Fruit fly (Drosophila melanogaster) whole organism, embryonic: ENCODE data around the gene CG8564.

Experiments used
- Ada2b ChIP-seq: fragments of 200-800 bp; sonication (Bioruptor generic); IDR thresholded peaks from 2 replicates; pipeline ENCODE4 v1.3.6; 2022; ENCODE audit warnings: missing biosample characterization, missing genetic modification characterization
- Atf6 ChIP-seq: fragments of 200-800 bp; sonication (Bioruptor generic); IDR thresholded peaks from 2 replicates; pipeline ENCODE4 v1.3.6; 2022; ENCODE audit warnings: missing biosample characterization, missing genetic modification characterization
- CG10274 ChIP-seq: fragments of 200-800 bp; sonication (Bioruptor generic); optimal IDR thresholded peaks from 3 replicates; lab custom pipeline; 2017; ENCODE audit warnings: missing biosample characterization, mild to moderate bottlenecking, missing genetic modification characterization
- CG12104 ChIP-seq: fragments of 200-800 bp; sonication (Bioruptor generic); optimal IDR thresholded peaks from 3 replicates; lab custom pipeline; 2016; ENCODE audit warnings: missing biosample characterization, missing genetic modification characterization
- CG12155 ChIP-seq: fragments of 200-800 bp; sonication (Bioruptor generic); optimal IDR thresholded peaks from 3 replicates; lab custom pipeline; 2016; ENCODE audit warnings: missing biosample characterization, missing genetic modification characterization
- CG15696 ChIP-seq: fragments of 200-800 bp; sonication (Bioruptor generic); optimal IDR thresholded peaks from 2 replicates; lab custom pipeline; 2019; ENCODE audit warnings: missing biosample characterization, mild to moderate bottlenecking, missing genetic modification characterization, moderate library complexity
- CG18599 ChIP-seq: fragments of 200-800 bp; sonication (Bioruptor generic); optimal IDR thresholded peaks from 3 replicates; lab custom pipeline; 2017; ENCODE audit warnings: missing biosample characterization, missing genetic modification characterization, mild to moderate bottlenecking, moderate library complexity, missing genetic modification reagents
- CG18764 ChIP-seq: fragments of 200-800 bp; sonication (Bioruptor generic); optimal IDR thresholded peaks from 3 replicates; lab custom pipeline; 2016; ENCODE audit warnings: missing biosample characterization, missing genetic modification characterization
- CG2120 ChIP-seq: fragments of 200-800 bp; sonication (Bioruptor generic); optimal IDR thresholded peaks from 3 replicates; lab custom pipeline; 2016; ENCODE audit warnings: missing biosample characterization, missing genetic modification characterization
- CG3065 ChIP-seq: fragments of 200-800 bp; sonication (Bioruptor generic); optimal IDR thresholded peaks from 2 replicates; lab custom pipeline; 2016; ENCODE audit warnings: missing biosample characterization, missing genetic modification characterization
- CG34422 ChIP-seq: fragments of 200-800 bp; sonication (Bioruptor generic); IDR thresholded peaks from 3 replicates; pipeline ENCODE4 v1.3.6; 2022; ENCODE audit warnings: missing biosample characterization, missing genetic modification characterization
- CG4617 ChIP-seq: fragments of 200-800 bp; sonication (Bioruptor generic); optimal IDR thresholded peaks from 3 replicates; lab custom pipeline; 2016; ENCODE audit warnings: missing biosample characterization, missing genetic modification characterization, borderline replicate concordance
- CG7271 ChIP-seq: fragments of 200-800 bp; sonication (Bioruptor generic); optimal IDR thresholded peaks from 2 replicates; lab custom pipeline; 2018; ENCODE audit warnings: missing biosample characterization, mild to moderate bottlenecking, missing genetic modification characterization, moderate library complexity
- CG7372 ChIP-seq: fragments of 200-800 bp; sonication (Bioruptor generic); IDR thresholded peaks from 2 replicates; pipeline ENCODE4 v1.3.6; 2022; ENCODE audit warnings: missing biosample characterization, missing genetic modification characterization
- CG8281 ChIP-seq: fragments of 200-800 bp; sonication (Bioruptor generic); optimal IDR thresholded peaks from 2 replicates; lab custom pipeline; 2018; ENCODE audit warnings: missing biosample characterization, mild to moderate bottlenecking, missing genetic modification characterization, moderate library complexity
- Deaf1 ChIP-seq: fragments of 200-800 bp; optimal IDR thresholded peaks from 3 replicates; lab custom pipeline; 2019; ENCODE audit warnings: missing biosample characterization, mild to moderate bottlenecking, missing genetic modification characterization, moderate library complexity
- Doc2 ChIP-seq: fragments of 200-800 bp; sonication (Bioruptor generic); IDR thresholded peaks from 2 replicates; pipeline ENCODE4 v1.3.6; 2022; ENCODE audit warnings: missing biosample characterization, missing genetic modification characterization
- Hmx ChIP-seq: fragments of 200-800 bp; sonication (Bioruptor generic); optimal IDR thresholded peaks from 2 replicates; lab custom pipeline; 2016; ENCODE audit warnings: missing biosample characterization, missing genetic modification characterization
- Hsf ChIP-seq: fragments of 200-800 bp; sonication (Bioruptor generic); optimal IDR thresholded peaks from 3 replicates; lab custom pipeline; 2016; ENCODE audit warnings: missing biosample characterization, missing genetic modification characterization
- Lhr ChIP-seq: fragments of 200-800 bp; sonication (Bioruptor generic); optimal IDR thresholded peaks from 3 replicates; lab custom pipeline; 2017; ENCODE audit warnings: mild to moderate bottlenecking, missing biosample characterization, missing genetic modification reagents, missing genetic modification characterization
- MESR4 ChIP-seq: fragments of 200-800 bp; sonication (Bioruptor generic); optimal IDR thresholded peaks from 2 replicates; lab custom pipeline; 2018; ENCODE audit warnings: missing biosample characterization, mild to moderate bottlenecking, missing genetic modification characterization, moderate library complexity
- Oaz ChIP-seq: fragments of 200-800 bp; sonication (Bioruptor generic); IDR thresholded peaks from 2 replicates; pipeline ENCODE4 v1.3.6; 2022; ENCODE audit warnings: missing biosample characterization, missing genetic modification characterization
- Opbp ChIP-seq: fragments of 200-800 bp; sonication (Bioruptor generic); IDR thresholded peaks from 3 replicates; pipeline ENCODE4 v1.3.6; 2022; ENCODE audit warnings: missing biosample characterization, missing genetic modification characterization; ENCODE audit not compliant: partially characterized antibody
- Rfx ChIP-seq: fragments of 200-800 bp; sonication (Bioruptor generic); IDR thresholded peaks from 2 replicates; pipeline ENCODE4 v1.3.6; 2022; ENCODE audit warnings: missing biosample characterization, missing genetic modification characterization
- Stat92E ChIP-seq, 3 experiments: fragments of >200 bp in 2 of 3; fragments of 200-800 bp in 1 of 3; sonication (Bioruptor generic) in 1 of 3; optimal IDR thresholded peaks; 2 replicates each; lab custom pipeline; 2017 to 2019; ENCODE audit warnings: missing biosample characterization in 3 of 3, missing genetic modification characterization in 3 of 3, mild to moderate bottlenecking in 1 of 3, moderate library complexity in 1 of 3
- YL-1 ChIP-seq: fragments of 200-800 bp; sonication (Bioruptor generic); optimal IDR thresholded peaks from 3 replicates; lab custom pipeline; 2017; ENCODE audit warnings: missing biosample characterization, mild to moderate bottlenecking, missing genetic modification characterization
- ap ChIP-seq: fragments of 200-800 bp; sonication (Bioruptor generic); IDR thresholded peaks from 2 replicates; pipeline ENCODE4 v1.3.6; 2022; ENCODE audit warnings: missing biosample characterization, missing genetic modification characterization
- bab2 ChIP-seq: fragments of 200-800 bp; sonication (Bioruptor generic); optimal IDR thresholded peaks from 2 replicates; lab custom pipeline; 2016; ENCODE audit warnings: missing biosample characterization, missing genetic modification characterization
- bbx ChIP-seq: fragments of 200-800 bp; sonication (Bioruptor generic); IDR thresholded peaks from 2 replicates; pipeline ENCODE4 v1.3.6; 2022; ENCODE audit warnings: missing biosample characterization, missing genetic modification characterization; ENCODE audit not compliant: partially characterized antibody
- bowl ChIP-seq: fragments of 200-800 bp; sonication (Bioruptor generic); IDR thresholded peaks from 2 replicates; pipeline ENCODE4 v1.3.6; 2022; ENCODE audit warnings: missing biosample characterization, missing genetic modification characterization
- corto ChIP-seq: fragments of 200-800 bp; sonication (Bioruptor generic); optimal IDR thresholded peaks from 2 replicates; lab custom pipeline; 2016; ENCODE audit warnings: missing biosample characterization, mild to moderate bottlenecking, missing genetic modification characterization, moderate library complexity
- crp ChIP-seq, 2 experiments: fragments of 200-800 bp; sonication (Bioruptor generic); optimal IDR thresholded peaks; 2 replicates in 1 of 2; 3 replicates in 1 of 2; lab custom pipeline; 2017; ENCODE audit warnings: missing biosample characterization in 2 of 2, missing genetic modification characterization in 2 of 2, mild to moderate bottlenecking in 1 of 2, moderate library complexity in 1 of 2
- dati ChIP-seq: fragments of 200-800 bp; sonication (Bioruptor generic); IDR thresholded peaks from 2 replicates; pipeline ENCODE4 v1.3.6; 2022; ENCODE audit warnings: missing biosample characterization, missing genetic modification characterization
- ewg ChIP-seq: fragments of 200-800 bp; sonication (Bioruptor generic); optimal IDR thresholded peaks from 3 replicates; lab custom pipeline; 2017; ENCODE audit warnings: mild to moderate bottlenecking, missing biosample characterization, missing genetic modification reagents, missing genetic modification characterization
- eyg ChIP-seq: fragments of 200-800 bp; sonication (Bioruptor generic); optimal IDR thresholded peaks from 3 replicates; lab custom pipeline; 2016; ENCODE audit warnings: missing biosample characterization, missing genetic modification characterization
- gfzf ChIP-seq: fragments of 200-800 bp; sonication (Bioruptor generic); optimal IDR thresholded peaks from 2 replicates; lab custom pipeline; 2016; ENCODE audit warnings: missing biosample characterization, mild to moderate bottlenecking, missing genetic modification characterization, moderate library complexity
- gsb-n ChIP-seq: fragments of 200-800 bp; sonication (Bioruptor generic); optimal IDR thresholded peaks from 3 replicates; lab custom pipeline; 2018; ENCODE audit warnings: missing biosample characterization, mild to moderate bottlenecking, missing genetic modification characterization
- hb ChIP-seq: fragments of 200-800 bp; sonication (Bioruptor generic); IDR thresholded peaks from 3 replicates; pipeline ENCODE4 v1.3.6; 2022; ENCODE audit warnings: missing biosample characterization, missing genetic modification characterization; ENCODE audit not compliant: partially characterized antibody
- jumu ChIP-seq: fragments of 200-800 bp; sonication (Bioruptor generic); optimal IDR thresholded peaks from 3 replicates; lab custom pipeline; 2016; ENCODE audit warnings: missing biosample characterization, missing genetic modification characterization
- nau ChIP-seq: fragments of 200-800 bp; sonication (Bioruptor generic); optimal IDR thresholded peaks from 3 replicates; lab custom pipeline; 2017; ENCODE audit warnings: missing biosample characterization, mild to moderate bottlenecking, missing genetic modification characterization, missing genetic modification reagents
- onecut ChIP-seq: fragments of 200-800 bp; sonication (Bioruptor generic); IDR thresholded peaks from 2 replicates; pipeline ENCODE4 v1.3.6; 2022; ENCODE audit warnings: missing biosample characterization, missing genetic modification characterization
- pan ChIP-seq, 4 experiments: fragments of >200 bp in 3 of 4; fragments of 200-800 bp in 1 of 4; sonication (Bioruptor generic) in 1 of 4; optimal IDR thresholded peaks in 3 of 4; IDR thresholded peaks in 1 of 4; 2 replicates each; pipeline versions ENCODE4 v1.3.6 to Lab custom; 2017 to 2022; ENCODE audit warnings: missing biosample characterization in 2 of 4, missing genetic modification characterization in 2 of 4, mixed read lengths in 1 of 4
- pho ChIP-seq: fragments of 200-800 bp; sonication (Bioruptor generic); optimal IDR thresholded peaks from 2 replicates; lab custom pipeline; 2016; ENCODE audit warnings: missing biosample characterization, missing genetic modification characterization
- phol ChIP-seq: fragments of 200-800 bp; sonication (Bioruptor generic); optimal IDR thresholded peaks from 3 replicates; lab custom pipeline; 2018; ENCODE audit warnings: missing biosample characterization, mild to moderate bottlenecking, missing genetic modification characterization, moderate library complexity
- pnt ChIP-seq: fragments of 200-800 bp; sonication (Bioruptor generic); optimal IDR thresholded peaks from 3 replicates; lab custom pipeline; 2016; ENCODE audit warnings: missing biosample characterization, missing genetic modification characterization
- prd ChIP-seq, 3 experiments: fragments of >200 bp in 2 of 3; fragments of 200-800 bp in 1 of 3; sonication (Bioruptor generic) in 1 of 3; optimal IDR thresholded peaks in 2 of 3; IDR thresholded peaks in 1 of 3; 2 replicates in 2 of 3; 3 replicates in 1 of 3; pipeline versions ENCODE4 v1.3.6 to Lab custom; 2017 to 2022; ENCODE audit warnings: missing biosample characterization in 1 of 3, missing genetic modification characterization in 1 of 3
- salm ChIP-seq: fragments of 200-800 bp; sonication (Bioruptor generic); optimal IDR thresholded peaks from 2 replicates; lab custom pipeline; 2018; ENCODE audit warnings: missing biosample characterization, mild to moderate bottlenecking, missing genetic modification characterization
- tgo ChIP-seq: fragments of 200-800 bp; sonication (Bioruptor generic); IDR thresholded peaks from 3 replicates; pipeline ENCODE4 v1.3.6; 2022; ENCODE audit warnings: missing biosample characterization, missing genetic modification characterization
- trh ChIP-seq: fragments of 200-800 bp; sonication (Bioruptor generic); optimal IDR thresholded peaks from 2 replicates; lab custom pipeline; 2016; ENCODE audit warnings: missing biosample characterization, missing genetic modification characterization
- vvl ChIP-seq: fragments of 200-800 bp; sonication (Bioruptor generic); IDR thresholded peaks from 2 replicates; pipeline ENCODE4 v1.3.6; 2022; ENCODE audit warnings: missing biosample characterization, missing genetic modification characterization

CG8564 gene

dm6 chr3L:7338786-7339185 is 48.9 kb downstream of the CG8564 start (continued):
- TF ChIP-seq Stat92E (GFP tag; optimal IDR thresholded peaks at IDR 0.05; lab: Kevin White, UChicago): no peak
- TF ChIP-seq MESR4 (GFP tag; lab: Kevin White, UChicago): peak; percentile 44
- TF ChIP-seq CG12104: no peak
- TF ChIP-seq Atf6 (GFP tag; lab: Robert Waterston, UW): no peak
- TF ChIP-seq bbx (GFP tag; lab: Robert Waterston, UW): peak; percentile 27; the same call in 1 of the 2 replicates
- TF ChIP-seq CG18764 (GFP tag; lab: Kevin White, UChicago): no peak
- TF ChIP-seq CG3065 (GFP tag; lab: Kevin White, UChicago): no peak
- peak; percentile 33 for TF ChIP-seq CG4617
- no peak for TF ChIP-seq pnt
- TF ChIP-seq CG12155: no peak
- peak; percentile 43; the same call in 1 of the 2 replicates for TF ChIP-seq Rfx (GFP tag; lab: Robert Waterston, UW)
- TF ChIP-seq onecut: no peak
- TF ChIP-seq Lhr (GFP tag; lab: Kevin White, UChicago): no peak
- TF ChIP-seq gsb-n: no peak
- TF ChIP-seq gfzf (GFP tag; lab: Kevin White, UChicago): no peak
- peak; percentile 11; the same call in 1 of the 2 replicates for TF ChIP-seq bowl
- no peak for TF ChIP-seq Opbp
- no peak for TF ChIP-seq CG7271 (tag; lab: Kevin White, UChicago)
- TF ChIP-seq CG8281 (tag; lab: Kevin White, UChicago): no peak
- no peak for TF ChIP-seq CG15696 (tag; lab: Kevin White, UChicago)
- no peak for TF ChIP-seq prd (optimal IDR thresholded peaks at IDR 0.05; lab: Kevin White, UChicago)
- TF ChIP-seq prd (GFP tag; IDR thresholded peaks at IDR 0.05; lab: Robert Waterston, UW): no peak
- TF ChIP-seq nau: no peak
- no peak for TF ChIP-seq ap (GFP tag; lab: Robert Waterston, UW)
- no peak for TF ChIP-seq CG10274
- TF ChIP-seq YL-1: no peak
- TF ChIP-seq phol (tag; lab: Kevin White, UChicago): no peak
- no peak for TF ChIP-seq trh (GFP tag; lab: Kevin White, UChicago)
- TF ChIP-seq Ada2b (GFP tag; lab: Robert Waterston, UW): no peak
- TF ChIP-seq Doc2: no peak
- TF ChIP-seq bab2 (GFP tag; lab: Kevin White, UChicago): no peak
- no peak for TF ChIP-seq jumu (GFP tag; lab: Kevin White, UChicago)
- TF ChIP-seq corto (GFP tag; lab: Kevin White, UChicago): no peak
- no peak for TF ChIP-seq CG18599 (GFP tag; lab: Kevin White, UChicago)
- TF ChIP-seq Hsf (GFP tag; lab: Kevin White, UChicago): no peak
- TF ChIP-seq tgo (GFP tag; lab: Robert Waterston, UW): no peak
- TF ChIP-seq Deaf1 (tag; lab: Kevin White, UChicago): no peak
- TF ChIP-seq dati (GFP tag; lab: Robert Waterston, UW): no peak
- TF ChIP-seq hb (GFP tag; lab: Robert Waterston, UW): no peak
- TF ChIP-seq CG2120: peak; percentile 38
- TF ChIP-seq vvl (GFP tag; lab: Robert Waterston, UW): 0 out of 2 replicates have a peak, but pooled peaks have one; percentile 18
- no peak for TF ChIP-seq pho (GFP tag; lab: Kevin White, UChicago)
- TF ChIP-seq CG34422 (GFP tag; lab: Robert Waterston, UW): no peak
- TF ChIP-seq ewg (GFP tag; lab: Kevin White, UChicago): no peak
- TF ChIP-seq Oaz (GFP tag; lab: Robert Waterston, UW): no peak
- TF ChIP-seq pan (optimal IDR thresholded peaks at IDR 0.05; lab: Kevin White, UChicago): no peak
- no peak for TF ChIP-seq pan (GFP tag; optimal IDR thresholded peaks at IDR 0.05 in 1 of 2, IDR thresholded peaks at IDR 0.05 in 1 of 2)
- TF ChIP-seq crp (GFP tag; optimal IDR thresholded peaks at IDR 0.05; lab: Kevin White, UChicago): no peak
- no peak for TF ChIP-seq Hmx (GFP tag; lab: Kevin White, UChicago)
- no peak for TF ChIP-seq salm
- no peak for TF ChIP-seq eyg
- no peak for TF ChIP-seq CG7372 (GFP tag; lab: Robert Waterston, UW)
